Fruit fly (Drosophila melanogaster) whole organism, adult: Measurements from ENCODE around the gene CG5070.

Source experiments
- CG12768 ChIP-seq: fragments of 200-800 bp; sonication (Bioruptor generic); optimal IDR thresholded peaks from 2 replicates; lab custom pipeline; 2017; ENCODE audit warnings: missing biosample characterization, missing genetic modification characterization, mild to moderate bottlenecking, moderate library complexity, missing genetic modification reagents
- CG1620 ChIP-seq: fragments of 200-800 bp; sonication (Bioruptor generic); optimal IDR thresholded peaks from 2 replicates; lab custom pipeline; 2016; ENCODE audit warnings: missing biosample characterization, missing genetic modification characterization
- CG33017 ChIP-seq: fragments of 200-800 bp; sonication (Bioruptor generic); optimal IDR thresholded peaks from 2 replicates; lab custom pipeline; 2018; ENCODE audit warnings: missing biosample characterization, mild to moderate bottlenecking, missing genetic modification characterization, moderate library complexity
- CG5204 ChIP-seq: fragments of 200-800 bp; sonication (Bioruptor generic); optimal IDR thresholded peaks from 2 replicates; lab custom pipeline; 2016; ENCODE audit warnings: missing biosample characterization, missing genetic modification characterization
- CG7045 ChIP-seq: fragments of 200-800 bp; sonication (Bioruptor generic); optimal IDR thresholded peaks from 2 replicates; lab custom pipeline; 2017; ENCODE audit warnings: missing biosample characterization, mild to moderate bottlenecking, missing genetic modification characterization
- Clk ChIP-seq: fragments of 200-800 bp; sonication (Bioruptor generic); optimal IDR thresholded peaks from 2 replicates; lab custom pipeline; 2017; ENCODE audit warnings: missing biosample characterization, missing genetic modification characterization
- Crg-1 ChIP-seq: fragments of 200-800 bp; sonication (Bioruptor generic); optimal IDR thresholded peaks from 2 replicates; lab custom pipeline; 2016; ENCODE audit warnings: missing biosample characterization, missing genetic modification characterization
- Hr96 ChIP-seq: fragments of 200-800 bp; sonication (Bioruptor generic); optimal IDR thresholded peaks from 2 replicates; lab custom pipeline; 2016; ENCODE audit warnings: missing biosample characterization, missing genetic modification characterization
- Mnt ChIP-seq: fragments of 200-800 bp; sonication (Bioruptor generic); optimal IDR thresholded peaks from 2 replicates; lab custom pipeline; 2016; ENCODE audit warnings: missing biosample characterization, mild to moderate bottlenecking, missing genetic modification characterization
- bab1 ChIP-seq: fragments of 200-800 bp; sonication (Bioruptor generic); optimal IDR thresholded peaks from 3 replicates; lab custom pipeline; 2019; ENCODE audit warnings: missing biosample characterization, mild to moderate bottlenecking, missing genetic modification characterization, moderate library complexity
- cic ChIP-seq: fragments of 200-800 bp; sonication (Bioruptor generic); optimal IDR thresholded peaks from 2 replicates; lab custom pipeline; 2017; ENCODE audit warnings: missing biosample characterization, mild to moderate bottlenecking, missing genetic modification characterization, moderate library complexity
- kay ChIP-seq: fragments of 200-800 bp; sonication (Bioruptor generic); peaks from one replicate; lab custom pipeline; 2016; ENCODE audit warnings: missing biosample characterization, missing genetic modification characterization, borderline replicate concordance
- ovo ChIP-seq: fragments of 200-800 bp; sonication (Bioruptor generic); optimal IDR thresholded peaks from 2 replicates; lab custom pipeline; 2016; ENCODE audit warnings: missing biosample characterization, missing genetic modification characterization

The CG5070 gene

DNA sequence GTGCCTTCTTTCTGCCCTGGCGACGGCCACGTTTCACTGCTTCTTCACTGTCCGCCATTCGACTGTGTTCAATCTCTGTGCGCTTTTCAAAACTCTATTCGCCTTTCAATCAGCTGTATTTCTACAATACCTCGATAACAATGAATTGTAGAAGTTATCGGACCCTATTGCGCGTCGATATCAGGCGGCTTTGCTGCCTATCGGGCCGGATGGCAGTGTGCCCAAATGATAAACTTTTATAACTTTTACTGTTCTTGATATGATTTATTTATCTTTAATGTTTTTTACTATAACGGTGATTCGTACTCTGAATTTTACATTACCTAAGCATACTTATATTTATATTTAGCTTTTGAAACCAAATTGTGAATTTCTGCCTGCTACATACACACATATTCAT lies 41.9 kb downstream of the CG5070 start, which contains the start of gene CG8915:
CG8915 (minus strand) TSS at position 148 of the 400 bp plus-strand sequence.
- TF ChIP-seq Crg-1 (no peak), bab1 (GFP tag; lab: Kevin White, UChicago) (peak; percentile 42), CG33017 (tag; lab: Kevin White, UChicago) (no peak), CG12768 (GFP tag; lab: Kevin White, UChicago) (no peak), cic (GFP tag; lab: Kevin White, UChicago) (no peak), kay (GFP tag; lab: Kevin White, UChicago) (no peak), Clk (no peak), CG5204 (GFP tag; lab: Kevin White, UChicago) (peak; percentile 2), Hr96 (GFP tag; lab: Kevin White, UChicago) (no peak), ovo (GFP tag; lab: Kevin White, UChicago) (no peak)

DNA sequence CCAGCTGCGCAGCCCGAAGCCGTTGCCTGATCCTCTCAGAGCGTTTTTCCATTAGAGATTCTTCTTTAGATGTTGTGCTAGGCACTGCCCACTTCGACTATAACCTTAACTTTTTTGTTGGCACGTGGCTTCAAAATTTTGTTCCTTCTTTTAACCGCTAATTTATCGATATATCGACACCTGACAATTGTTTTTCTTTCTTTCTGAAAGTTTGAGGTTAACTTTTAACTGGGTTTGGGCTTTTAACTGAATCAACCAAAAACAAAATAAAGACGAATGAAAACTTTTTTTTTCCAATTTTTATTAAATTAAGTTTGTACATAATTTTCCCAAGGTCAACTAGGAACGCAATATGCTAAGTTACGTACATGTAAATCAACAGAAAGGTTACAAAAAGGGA lies 44.0 kb downstream of the CG5070 start, which contains the start of gene CG42854:
CG42854 (minus strand) TSS at position 101 of the 400 bp plus-strand sequence.
- TF ChIP-seq CG1620 (GFP tag; lab: Kevin White, UChicago) (no peak), kay (GFP tag; lab: Kevin White, UChicago) (no peak), CG12768 (GFP tag; lab: Kevin White, UChicago) (no peak), CG5204 (GFP tag; lab: Kevin White, UChicago) (no peak)

DNA sequence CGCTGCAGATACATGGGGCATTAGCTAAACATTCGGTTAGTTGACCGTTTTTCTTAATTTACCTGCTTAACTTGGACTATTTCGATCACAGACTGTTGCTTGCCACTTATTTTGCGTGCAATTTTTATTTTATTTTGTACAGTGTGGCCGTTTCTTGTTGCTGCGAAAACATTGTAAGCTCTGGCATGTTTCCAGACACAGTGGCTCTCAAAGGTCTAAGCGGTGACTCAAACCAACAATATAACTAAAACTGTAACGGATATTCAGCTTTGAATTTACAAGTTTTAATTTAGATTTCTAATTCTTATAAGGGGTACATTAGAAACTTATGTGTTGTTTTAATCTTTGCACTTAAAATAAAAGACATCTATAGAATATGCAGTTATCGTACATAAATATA lies 46.4 kb downstream of the CG5070 start, which contains the start of gene CG8675:
CG8675 (minus strand) TSS at position 177 of the 400 bp plus-strand sequence.
- TF ChIP-seq CG7045 (GFP tag; lab: Kevin White, UChicago) (no peak), Mnt (GFP tag; lab: Kevin White, UChicago) (peak; percentile 41)
